Worm (Caenorhabditis elegans): Measurements from ENCODE around the gene C06C3.12.

C06C3.12 gene

ce11 chrII:9374807-9375206, at the start of gene C06C3.12:
Gene C06C3.12 (plus strand): TSS chrII:9375107.
- no peak for TF ChIP-seq him-1 (tag; optimal IDR thresholded peaks at IDR 0.05)
- TF ChIP-seq W03F9.2 (tag; optimal IDR thresholded peaks at IDR 0.05) = no peak
- no peak for TF ChIP-seq dao-5 (tag; optimal IDR thresholded peaks at IDR 0.05)

DNA sequence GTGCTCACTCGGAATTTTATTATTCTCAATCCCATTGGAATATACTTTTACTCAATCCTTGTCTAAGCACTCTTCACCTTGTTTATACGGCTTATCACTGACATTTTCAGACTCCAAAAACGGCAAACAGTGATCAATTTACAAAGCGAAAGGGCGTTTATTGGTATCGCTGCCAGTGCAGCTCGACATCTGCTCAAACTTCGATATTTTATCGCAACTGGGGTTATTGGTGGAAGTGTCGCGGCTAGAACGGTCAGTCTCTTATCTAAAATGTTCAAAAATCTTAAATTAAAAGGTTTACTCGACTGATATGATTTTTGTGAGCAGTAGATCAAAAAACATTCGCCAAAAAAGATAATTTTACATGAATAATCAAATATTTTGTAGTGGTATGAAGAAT, 49.4 kb upstream of the C06C3.12 start:
- TF ChIP-seq him-1 (tag; optimal IDR thresholded peaks at IDR 0.05) (no peak), W03F9.2 (tag; optimal IDR thresholded peaks at IDR 0.05) (no peak), dao-5 (tag; optimal IDR thresholded peaks at IDR 0.05) (no peak)

- TF ChIP-seq dao-5 (tag; optimal IDR thresholded peaks at IDR 0.05) = no peak
- no peak for TF ChIP-seq him-1 (tag; optimal IDR thresholded peaks at IDR 0.05)
- no peak for TF ChIP-seq W03F9.2 (tag; optimal IDR thresholded peaks at IDR 0.05)
Observed at ce11 chrII:9329474-9329873, 45.4 kb upstream of the C06C3.12 start, which contains the start of gene wbp-2. Gene wbp-2 (plus strand): TSS chrII:9329774.

DNA sequence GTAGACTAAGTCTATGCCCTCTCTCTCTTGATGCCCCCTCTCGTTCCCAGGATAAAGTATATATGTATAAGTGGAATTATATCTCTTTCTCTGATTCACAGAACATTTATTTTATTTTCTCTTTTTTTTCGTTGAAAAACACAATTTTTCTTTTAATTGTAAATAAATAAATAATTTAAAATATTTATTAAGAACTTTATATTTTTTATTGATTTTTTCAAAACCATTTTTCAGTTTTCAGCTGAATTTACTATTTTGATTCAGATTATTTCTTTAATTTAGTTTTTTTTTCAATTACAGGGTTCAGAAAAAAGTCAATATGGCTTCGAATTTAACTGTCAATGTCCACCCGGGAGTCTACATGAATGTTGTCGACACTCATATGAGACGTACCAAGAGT, 43.6 kb upstream of the C06C3.12 start, which contains the start of gene eif-3.F:
Gene eif-3.F (plus strand): TSS at position 301 of the 400 bp plus-strand sequence.
- no peak for TF ChIP-seq dao-5 (tag; optimal IDR thresholded peaks at IDR 0.05)
- TF ChIP-seq W03F9.2 (tag; optimal IDR thresholded peaks at IDR 0.05) = no peak
- no peak for TF ChIP-seq him-1 (tag; optimal IDR thresholded peaks at IDR 0.05)

DNA sequence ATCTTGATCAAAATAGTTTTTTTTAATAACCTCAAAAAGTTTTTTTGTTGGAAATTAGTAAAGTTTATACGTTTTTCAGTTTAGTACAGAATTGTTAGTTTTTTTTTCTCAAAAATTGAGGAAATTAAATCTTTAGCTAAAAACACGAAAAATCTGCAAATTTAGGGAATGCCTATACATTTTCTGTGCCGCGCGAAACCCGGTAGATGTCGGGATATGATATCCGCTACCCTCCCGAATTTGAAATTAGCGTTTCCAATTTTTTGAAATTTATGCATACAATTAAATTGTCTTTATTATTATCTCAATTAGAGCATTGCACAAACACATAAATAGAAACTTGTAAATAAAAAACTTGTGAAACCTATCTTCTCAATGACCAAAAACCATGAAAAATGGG, 41.9 kb upstream of the C06C3.12 start:
- no peak for TF ChIP-seq W03F9.2 (tag; optimal IDR thresholded peaks at IDR 0.05)

DNA sequence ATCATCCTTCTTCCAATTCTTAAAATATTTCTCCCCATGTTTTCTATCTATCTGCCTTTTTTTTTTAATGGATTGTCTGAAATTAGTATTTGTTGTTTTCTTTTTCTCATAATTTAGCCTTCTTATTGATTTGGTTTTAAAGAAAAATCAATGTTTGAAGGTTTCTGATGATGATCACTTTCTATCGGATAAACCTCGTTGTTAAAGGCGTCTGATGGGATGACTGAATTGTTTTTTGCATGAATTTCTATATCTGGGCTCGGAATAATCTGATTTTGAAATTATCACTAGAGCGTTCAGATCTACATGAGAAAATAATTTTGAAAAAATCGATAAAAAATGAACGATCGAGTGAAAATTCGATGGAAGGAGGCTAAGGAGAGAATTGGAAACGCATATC, 41.2 kb upstream of the C06C3.12 start, which contains the start of gene scp-1:
Gene scp-1 (plus strand): TSS at position 301 of the 400 bp plus-strand sequence.
- TF ChIP-seq dao-5 (tag; optimal IDR thresholded peaks at IDR 0.05) (no peak), W03F9.2 (tag; optimal IDR thresholded peaks at IDR 0.05) (no peak), him-1 (tag; optimal IDR thresholded peaks at IDR 0.05) (no peak)

DNA sequence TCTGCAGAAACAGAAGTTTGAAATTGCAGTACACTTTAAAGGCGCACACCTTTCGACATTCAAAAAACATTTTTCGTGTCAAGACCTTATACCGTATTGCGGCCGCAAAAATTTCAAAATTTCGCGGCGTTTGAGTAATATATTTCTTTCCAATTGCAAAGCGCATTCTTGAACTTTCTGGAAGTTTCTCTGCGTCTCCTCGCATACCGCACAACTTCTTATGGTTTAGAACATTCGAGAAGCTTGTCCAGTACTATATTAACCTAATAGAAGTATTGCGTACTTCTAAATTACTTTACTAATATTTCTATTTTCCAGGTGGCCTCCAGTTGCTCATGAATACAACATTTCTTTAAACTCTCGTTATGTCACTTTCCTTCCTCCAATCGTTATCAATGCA, 38.3 kb upstream of the C06C3.12 start:
- no peak for TF ChIP-seq him-1 (tag; optimal IDR thresholded peaks at IDR 0.05)
- no peak for TF ChIP-seq W03F9.2 (tag; optimal IDR thresholded peaks at IDR 0.05)
- no peak for TF ChIP-seq dao-5 (tag; optimal IDR thresholded peaks at IDR 0.05)

ce11 chrII:9338859-9339258, 36.0 kb upstream of the C06C3.12 start, which contains the start of gene ttll-12:
Gene ttll-12 (plus strand): TSS chrII:9338997.
- no peak for TF ChIP-seq W03F9.2 (tag; optimal IDR thresholded peaks at IDR 0.05)
- TF ChIP-seq him-1 (tag; optimal IDR thresholded peaks at IDR 0.05) = no peak
- TF ChIP-seq dao-5 (tag; optimal IDR thresholded peaks at IDR 0.05) = no peak

DNA sequence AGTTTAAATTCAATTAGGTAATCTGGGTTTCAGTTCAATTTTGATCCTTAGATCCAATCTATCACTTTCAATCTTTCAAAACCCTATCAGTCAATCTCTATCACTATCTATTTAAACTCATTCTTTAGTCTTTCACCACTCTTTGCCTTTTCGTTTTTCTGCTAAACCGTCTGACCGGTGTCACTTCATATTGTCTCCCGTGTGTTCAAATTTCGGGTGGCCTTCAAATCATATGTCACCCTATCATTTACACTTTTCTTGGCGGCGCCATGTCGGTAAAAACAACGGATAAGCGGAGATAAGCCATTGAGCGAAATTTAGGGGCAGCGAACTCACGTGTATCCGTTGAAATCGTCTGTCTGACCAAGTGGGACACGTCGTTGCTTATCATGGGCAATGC, 31.0 kb upstream of the C06C3.12 start:
- TF ChIP-seq dao-5 (tag; optimal IDR thresholded peaks at IDR 0.05) (no peak), him-1 (tag; optimal IDR thresholded peaks at IDR 0.05) (no peak), W03F9.2 (tag; optimal IDR thresholded peaks at IDR 0.05) (no peak)

ce11 chrII:9345116-9345515, 29.8 kb upstream of the C06C3.12 start:
- TF ChIP-seq dao-5 (tag; optimal IDR thresholded peaks at IDR 0.05) = no peak
- no peak for TF ChIP-seq him-1 (tag; optimal IDR thresholded peaks at IDR 0.05)
- TF ChIP-seq W03F9.2 (tag; optimal IDR thresholded peaks at IDR 0.05) = no peak

DNA sequence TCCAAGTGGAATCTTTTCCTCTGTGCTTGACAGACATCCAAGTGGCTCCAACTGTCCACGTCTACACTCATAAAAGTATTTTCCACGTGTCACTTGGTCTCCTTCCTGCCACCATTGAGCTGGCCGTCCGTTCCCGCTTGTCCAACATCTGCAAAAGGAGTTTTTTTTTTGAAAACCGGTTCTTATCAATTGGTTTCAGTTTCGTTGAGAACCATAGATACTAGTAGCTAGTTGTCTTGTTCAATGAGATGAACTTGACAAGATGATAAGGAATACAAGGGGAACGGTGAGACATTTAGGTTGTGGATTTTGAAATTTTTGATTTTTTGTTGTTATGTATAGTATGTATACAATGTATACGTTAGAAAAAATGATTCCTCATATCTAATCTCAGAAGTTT, 29.1 kb upstream of the C06C3.12 start:
- no peak for TF ChIP-seq him-1 (tag; optimal IDR thresholded peaks at IDR 0.05)
- TF ChIP-seq dao-5 (tag; optimal IDR thresholded peaks at IDR 0.05) = no peak
- no peak for TF ChIP-seq W03F9.2 (tag; optimal IDR thresholded peaks at IDR 0.05)

DNA sequence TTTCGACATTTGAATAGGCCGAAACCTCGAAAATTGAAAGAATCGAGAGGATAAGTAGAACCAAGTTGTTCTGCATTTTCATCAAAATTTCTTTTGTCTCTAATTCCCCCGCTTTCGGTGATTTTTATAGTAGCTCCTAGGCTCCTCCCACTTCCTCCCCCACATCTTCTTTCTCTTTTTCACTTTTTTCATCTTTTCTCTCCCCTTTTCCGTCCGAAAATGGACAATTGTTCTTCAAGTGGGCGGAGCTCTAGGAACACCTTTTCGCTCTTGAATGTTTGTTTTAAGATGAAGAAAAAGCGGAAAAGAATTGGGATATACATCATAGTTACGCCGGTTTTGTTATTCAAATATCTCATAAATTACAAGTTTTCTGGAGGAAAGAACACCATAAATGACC, 28.4 kb upstream of the C06C3.12 start, which contains the start of gene F42A8.1:
Gene F42A8.1 (minus strand): TSS at position 101 of the 400 bp plus-strand sequence.
- no peak for TF ChIP-seq dao-5 (tag; optimal IDR thresholded peaks at IDR 0.05)

DNA sequence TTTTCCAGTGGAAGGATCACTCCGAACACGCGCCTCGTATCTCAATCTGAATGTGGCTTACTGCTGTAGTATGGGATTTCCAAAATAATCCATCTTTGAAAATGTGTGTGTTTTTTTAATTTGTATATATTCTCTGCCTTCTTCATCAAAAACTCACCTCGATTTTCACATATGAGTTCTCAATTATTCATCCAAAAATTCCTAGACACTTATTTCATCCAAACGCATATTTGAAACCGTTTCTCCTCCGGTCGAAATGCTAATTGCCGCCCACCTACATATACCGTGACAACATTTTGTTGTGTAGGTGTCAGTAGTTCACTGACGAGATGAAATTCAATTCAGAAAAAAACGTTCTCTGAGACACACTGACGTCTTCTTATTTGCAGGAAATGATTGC, 27.5 kb upstream of the C06C3.12 start:
- TF ChIP-seq him-1 (tag; optimal IDR thresholded peaks at IDR 0.05) (no peak), dao-5 (tag; optimal IDR thresholded peaks at IDR 0.05) (no peak)

- TF ChIP-seq him-1 (tag; optimal IDR thresholded peaks at IDR 0.05) = no peak
- no peak for TF ChIP-seq W03F9.2 (tag; optimal IDR thresholded peaks at IDR 0.05)
- TF ChIP-seq dao-5 (tag; optimal IDR thresholded peaks at IDR 0.05) = no peak
Observed at ce11 chrII:9352669-9353068, 22.2 kb upstream of the C06C3.12 start, which contains the start of the genes sdhb-1 and cup-15. Gene sdhb-1 (minus strand): TSS chrII:9352731. Gene cup-15 (plus strand): TSS chrII:9353000.

DNA sequence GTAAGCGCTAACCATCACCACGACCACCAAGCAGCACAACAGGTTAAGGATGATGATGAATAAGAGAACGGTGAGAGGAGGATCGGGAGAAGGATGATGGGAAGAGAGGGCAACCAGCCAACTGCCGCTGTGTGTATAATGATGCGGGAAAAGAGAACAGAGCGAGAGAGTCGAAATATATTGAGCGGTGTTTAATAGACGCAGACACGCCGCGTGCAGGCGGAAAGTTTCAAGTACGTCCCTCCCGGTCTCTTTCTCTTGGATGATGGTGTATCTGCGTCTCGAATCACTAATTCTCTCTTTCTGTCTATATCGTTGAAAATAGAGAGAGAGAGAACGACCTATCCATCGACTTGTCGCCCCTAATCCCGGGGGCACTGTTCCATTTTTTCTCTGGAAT, 18.2 kb upstream of the C06C3.12 start:
- no peak for TF ChIP-seq dao-5 (tag; optimal IDR thresholded peaks at IDR 0.05)
- no peak for TF ChIP-seq him-1 (tag; optimal IDR thresholded peaks at IDR 0.05)
- no peak for TF ChIP-seq W03F9.2 (tag; optimal IDR thresholded peaks at IDR 0.05)
